Worm (Caenorhabditis elegans) whole organism, early embryonic: ENCODE results near the gene ZC317.7.
"Not testable (repeated sequence)": the region's sequence is repeated elsewhere in the genome, so short reads cannot be mapped to it uniquely, and the experiment has no call there.

Source experiments
- B0310.2 ChIP-seq: sonication (generic microtip); optimal IDR thresholded peaks from 2 replicates; lab custom pipeline; 2016; ENCODE audit warnings: mild to moderate bottlenecking, missing genetic modification characterization, missing compliant biosample characterization
- F13C5.2 ChIP-seq: sonication (generic microtip); optimal IDR thresholded peaks from 2 replicates; lab custom pipeline; 2017; ENCODE audit warnings: mild to moderate bottlenecking, missing genetic modification characterization, inconsistent platforms, missing compliant biosample characterization
- aly-1 ChIP-seq: sonication (generic microtip); optimal IDR thresholded peaks from 2 replicates; lab custom pipeline; 2016; ENCODE audit warnings: missing genetic modification characterization, missing compliant biosample characterization
- ama-1 ChIP-seq: fragments of 150-350 bp; optimal IDR thresholded peaks from 2 replicates; lab custom pipeline; 2014
- ceh-13 ChIP-seq: fragments of 200-800 bp; sonication (Bioruptor generic); optimal IDR thresholded peaks from 2 replicates; lab custom pipeline; 2018; ENCODE audit warnings: mild to moderate bottlenecking, missing genetic modification characterization, missing compliant biosample characterization
- ceh-36 ChIP-seq: sonication (generic microtip); optimal IDR thresholded peaks from 2 replicates; lab custom pipeline; 2016; ENCODE audit warnings: missing genetic modification characterization, inconsistent platforms, missing compliant biosample characterization
- ets-7 ChIP-seq: sonication (generic microtip); optimal IDR thresholded peaks from 2 replicates; lab custom pipeline; 2016; ENCODE audit warnings: missing genotype, missing genetic modification characterization, missing compliant biosample characterization
- flt-1 ChIP-seq: fragments of 200-800 bp; sonication (Bioruptor generic); IDR thresholded peaks from 2 replicates; pipeline ENCODE4 v1.3.6; 2022; ENCODE audit warnings: missing genetic modification characterization, missing compliant biosample characterization
- hmbx-1 ChIP-seq: sonication (generic microtip); optimal IDR thresholded peaks from 2 replicates; lab custom pipeline; 2016; ENCODE audit warnings: mild to moderate bottlenecking, missing genetic modification characterization, missing compliant biosample characterization
- hmg-4 ChIP-seq: fragments of 200-800 bp; sonication (Bioruptor generic); optimal IDR thresholded peaks from 2 replicates; lab custom pipeline; 2018; ENCODE audit warnings: mild to moderate bottlenecking, missing genetic modification characterization, missing compliant biosample characterization
- hnd-1 ChIP-seq: sonication (generic microtip); optimal IDR thresholded peaks from 2 replicates; lab custom pipeline; 2016; ENCODE audit warnings: missing genetic modification characterization, missing compliant biosample characterization
- pes-1 ChIP-seq: fragments of 200-800 bp; sonication (Bioruptor generic); IDR thresholded peaks from 2 replicates; pipeline ENCODE4 v1.3.6; 2022; ENCODE audit warnings: missing genetic modification reagents, missing genetic modification characterization, missing compliant biosample characterization
- scrt-1 ChIP-seq: fragments of 200-800 bp; sonication (Bioruptor generic); IDR thresholded peaks from 2 replicates; pipeline ENCODE4 v1.3.6; 2022; ENCODE audit warnings: missing genetic modification characterization, missing compliant biosample characterization
- sea-1 ChIP-seq: fragments of 200-800 bp; sonication (Bioruptor generic); conservative IDR thresholded peaks from 2 replicates; pipeline ENCODE4 v1.3.6; 2022; ENCODE audit warnings: missing genetic modification characterization, missing compliant biosample characterization
- tbx-11 ChIP-seq: fragments of 200-800 bp; sonication (Bioruptor generic); IDR thresholded peaks from 2 replicates; pipeline ENCODE4 v1.3.6; 2022; ENCODE audit warnings: missing genetic modification characterization, missing compliant biosample characterization
- tbx-37 ChIP-seq: fragments of 200-800 bp; sonication (Bioruptor generic); conservative IDR thresholded peaks from 2 replicates; pipeline ENCODE4 v1.3.6; 2022; ENCODE audit warnings: missing genetic modification reagents, missing genetic modification characterization, missing compliant biosample characterization
- tra-4 ChIP-seq: sonication (generic microtip); optimal IDR thresholded peaks from 2 replicates; lab custom pipeline; 2017; ENCODE audit warnings: missing genetic modification characterization, missing compliant biosample characterization

Gene ZC317.7

DNA sequence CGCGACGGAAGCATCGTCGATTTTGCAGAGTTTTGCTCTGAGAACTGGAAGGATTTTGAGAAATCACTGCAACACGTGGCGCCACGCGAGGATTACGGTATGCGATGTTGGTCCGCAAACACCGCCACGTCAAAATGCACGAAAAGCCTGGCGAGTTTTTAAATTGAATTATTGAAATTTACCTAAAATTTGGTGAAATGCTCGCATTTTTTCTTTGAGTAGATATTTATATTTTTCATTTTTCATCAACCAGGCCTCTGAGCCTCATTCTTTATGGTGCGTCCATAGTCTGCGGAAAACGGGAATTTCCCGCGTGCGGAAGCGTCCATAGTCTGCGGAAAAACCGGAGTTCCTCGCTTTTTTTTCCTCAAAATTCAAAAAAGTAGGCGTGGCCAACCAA is at the start of gene ZC317.7:
Gene ZC317.7 (minus strand): TSS at position 101 of the 400 bp plus-strand sequence.
- TF ChIP-seq ets-7 (tag; lab: Kevin White, UChicago); hmbx-1 (tag; lab: Kevin White, UChicago); hmg-4 (GFP tag; lab: Kevin White, UChicago): not testable (repeated sequence)

DNA sequence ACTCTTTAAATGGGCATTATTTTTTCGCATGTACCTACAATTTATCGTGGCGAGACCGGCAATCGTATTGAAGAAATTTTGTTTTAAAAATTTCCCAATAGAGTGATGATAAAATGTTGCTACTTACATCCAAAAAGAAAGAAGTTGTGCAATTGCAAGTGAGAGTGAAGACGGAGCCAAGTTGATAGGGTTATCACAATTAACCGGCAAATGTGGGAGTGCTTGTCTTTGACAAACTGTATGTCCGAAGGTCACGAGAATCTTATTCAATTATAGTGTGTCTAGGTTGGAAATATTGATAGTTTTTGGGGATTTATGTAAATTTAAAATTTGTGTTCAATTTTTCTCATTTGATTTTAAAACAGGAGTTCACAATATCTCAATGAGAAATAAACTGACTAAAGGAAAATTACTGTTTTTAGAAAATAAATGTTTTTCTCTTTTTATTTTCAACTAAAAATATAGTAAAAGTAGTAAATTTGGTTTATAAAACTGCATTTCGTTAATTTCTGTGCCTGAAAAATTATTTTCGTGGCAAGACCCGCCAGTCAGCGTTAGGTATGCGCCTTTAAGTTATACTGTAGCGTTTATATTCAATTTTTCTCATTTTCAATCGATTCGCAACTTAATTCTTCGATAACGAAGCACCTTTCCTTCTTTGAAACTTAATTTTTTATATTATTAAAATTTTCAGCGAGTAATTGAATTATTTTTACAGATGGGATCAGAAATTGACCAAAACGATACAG is 43.0 kb upstream of the ZC317.7 start, which contains the start of the genes hpo-15 and mms-19:
Gene hpo-15 (minus strand): TSS at position 201 of the 749 bp plus-strand sequence.
Gene mms-19 (plus strand): TSS at position 719 of the 749 bp plus-strand sequence.
- TF ChIP-seq tbx-11 (GFP tag; lab: Robert Waterston, UW): no peak
- no peak for TF ChIP-seq scrt-1 (GFP tag; lab: Robert Waterston, UW)
- no peak for TF ChIP-seq aly-1 (tag; lab: Kevin White, UChicago)
- no peak for TF ChIP-seq pes-1
- TF ChIP-seq sea-1 (GFP tag; lab: Robert Waterston, UW): no peak
- no peak for TF ChIP-seq ets-7 (tag; lab: Kevin White, UChicago)
- no peak for TF ChIP-seq ceh-13 (GFP tag; lab: Kevin White, UChicago)
- TF ChIP-seq hmbx-1 (tag; lab: Kevin White, UChicago): no peak
- TF ChIP-seq ama-1 (lab: Kevin White, UChicago): no peak
- TF ChIP-seq hnd-1 (tag; lab: Kevin White, UChicago): no peak
- no peak for TF ChIP-seq B0310.2 (tag; lab: Kevin White, UChicago)
- no peak for TF ChIP-seq flt-1 (GFP tag; lab: Robert Waterston, UW)
- TF ChIP-seq tbx-37 (GFP tag; lab: Robert Waterston, UW): no peak
- TF ChIP-seq ceh-36 (tag; lab: Kevin White, UChicago): no peak
- TF ChIP-seq F13C5.2: no peak
- TF ChIP-seq hmg-4 (GFP tag; lab: Kevin White, UChicago): no peak
- TF ChIP-seq tra-4 (tag; lab: Kevin White, UChicago): no peak

DNA sequence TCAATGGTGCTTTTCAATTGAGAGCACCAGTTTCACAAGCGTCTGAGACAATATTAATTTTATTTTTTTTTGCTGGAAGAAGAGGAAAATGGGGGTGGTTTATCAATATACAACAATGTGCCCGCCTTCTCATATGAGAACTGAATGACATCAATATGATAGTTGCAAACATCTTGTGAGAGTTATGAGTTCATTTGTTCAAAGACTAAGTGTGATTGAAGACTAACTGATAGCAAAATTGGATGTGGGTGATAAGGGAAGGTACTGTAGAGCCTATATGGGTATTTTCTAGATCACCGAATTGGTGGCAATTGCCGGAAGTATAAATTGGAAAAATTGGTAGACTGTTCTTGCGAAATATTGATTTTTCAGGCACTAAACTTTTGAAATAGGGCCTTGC is 41.7 kb upstream of the ZC317.7 start:
- no peak for TF ChIP-seq ama-1 (lab: Kevin White, UChicago)
- TF ChIP-seq ceh-13 (GFP tag; lab: Kevin White, UChicago): no peak
- TF ChIP-seq tra-4 (tag; lab: Kevin White, UChicago): no peak
- no peak for TF ChIP-seq tbx-11 (GFP tag; lab: Robert Waterston, UW)
- no peak for TF ChIP-seq ceh-36 (tag; lab: Kevin White, UChicago)
- no peak for TF ChIP-seq aly-1 (tag; lab: Kevin White, UChicago)
- no peak for TF ChIP-seq hmg-4 (GFP tag; lab: Kevin White, UChicago)
- no peak for TF ChIP-seq hnd-1 (tag; lab: Kevin White, UChicago)
- TF ChIP-seq scrt-1 (GFP tag; lab: Robert Waterston, UW): no peak

DNA sequence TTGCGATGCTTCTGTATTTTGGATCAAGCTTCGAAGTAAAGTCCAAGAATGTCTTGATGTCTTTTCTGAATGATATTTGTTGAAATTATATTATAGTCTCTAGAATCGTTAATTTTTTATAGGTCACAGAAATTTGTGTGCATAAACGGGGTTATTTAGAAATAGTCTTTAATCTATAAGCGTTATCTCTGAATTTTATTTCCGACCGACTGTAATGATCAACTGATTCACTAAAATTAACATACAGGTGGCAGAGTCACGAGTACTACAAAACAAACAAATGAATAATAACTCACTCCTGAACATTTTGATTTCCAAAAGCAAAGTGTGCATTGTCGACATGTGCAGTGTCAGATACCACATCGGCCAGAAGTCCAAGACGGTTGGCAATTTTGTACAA is 40.9 kb upstream of the ZC317.7 start:
- TF ChIP-seq aly-1 (tag; lab: Kevin White, UChicago) (no peak), hmbx-1 (tag; lab: Kevin White, UChicago) (no peak), tra-4 (tag; lab: Kevin White, UChicago) (no peak), F13C5.2 (no peak), ama-1 (lab: Kevin White, UChicago) (no peak), ceh-13 (GFP tag; lab: Kevin White, UChicago) (no peak), ets-7 (tag; lab: Kevin White, UChicago) (no peak), flt-1 (GFP tag; lab: Robert Waterston, UW) (no peak), B0310.2 (tag; lab: Kevin White, UChicago) (no peak), sea-1 (GFP tag; lab: Robert Waterston, UW) (no peak), ceh-36 (tag; lab: Kevin White, UChicago) (no peak), hmg-4 (GFP tag; lab: Kevin White, UChicago) (no peak), tbx-37 (GFP tag; lab: Robert Waterston, UW) (no peak), tbx-11 (GFP tag; lab: Robert Waterston, UW) (no peak), hnd-1 (tag; lab: Kevin White, UChicago) (no peak), scrt-1 (GFP tag; lab: Robert Waterston, UW) (no peak), pes-1 (no peak)

DNA sequence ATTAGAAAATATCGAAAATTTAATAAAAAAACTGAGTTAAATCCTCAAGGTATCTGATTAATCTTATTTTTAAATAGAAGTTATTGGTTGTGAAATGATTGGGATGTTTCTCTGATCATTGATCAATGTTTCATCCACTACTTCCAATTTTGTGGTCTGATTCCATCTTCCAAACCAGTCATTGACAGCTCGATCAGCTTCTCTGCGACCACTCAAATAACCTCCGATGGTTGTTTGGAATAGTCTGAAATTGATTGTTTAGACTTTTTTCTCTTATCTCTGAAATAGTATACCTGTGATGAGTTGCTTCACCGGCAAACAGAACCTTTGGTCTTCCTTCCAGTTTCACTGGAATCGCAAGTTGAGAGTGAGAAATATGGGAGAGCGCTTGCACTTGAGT is 39.1 kb upstream of the ZC317.7 start:
- no peak for TF ChIP-seq ceh-36 (tag; lab: Kevin White, UChicago)
- no peak for TF ChIP-seq hnd-1 (tag; lab: Kevin White, UChicago)
- no peak for TF ChIP-seq B0310.2 (tag; lab: Kevin White, UChicago)
- TF ChIP-seq flt-1 (GFP tag; lab: Robert Waterston, UW): no peak
- no peak for TF ChIP-seq F13C5.2
- TF ChIP-seq ets-7 (tag; lab: Kevin White, UChicago): no peak
- TF ChIP-seq tbx-37 (GFP tag; lab: Robert Waterston, UW): no peak
- no peak for TF ChIP-seq ceh-13 (GFP tag; lab: Kevin White, UChicago)
- no peak for TF ChIP-seq ama-1 (lab: Kevin White, UChicago)
- TF ChIP-seq pes-1: no peak
- no peak for TF ChIP-seq aly-1 (tag; lab: Kevin White, UChicago)
- TF ChIP-seq tra-4 (tag; lab: Kevin White, UChicago): no peak
- no peak for TF ChIP-seq scrt-1 (GFP tag; lab: Robert Waterston, UW)
- no peak for TF ChIP-seq sea-1 (GFP tag; lab: Robert Waterston, UW)
- no peak for TF ChIP-seq tbx-11 (GFP tag; lab: Robert Waterston, UW)
- TF ChIP-seq hmg-4 (GFP tag; lab: Kevin White, UChicago): no peak
- TF ChIP-seq hmbx-1 (tag; lab: Kevin White, UChicago): no peak

DNA sequence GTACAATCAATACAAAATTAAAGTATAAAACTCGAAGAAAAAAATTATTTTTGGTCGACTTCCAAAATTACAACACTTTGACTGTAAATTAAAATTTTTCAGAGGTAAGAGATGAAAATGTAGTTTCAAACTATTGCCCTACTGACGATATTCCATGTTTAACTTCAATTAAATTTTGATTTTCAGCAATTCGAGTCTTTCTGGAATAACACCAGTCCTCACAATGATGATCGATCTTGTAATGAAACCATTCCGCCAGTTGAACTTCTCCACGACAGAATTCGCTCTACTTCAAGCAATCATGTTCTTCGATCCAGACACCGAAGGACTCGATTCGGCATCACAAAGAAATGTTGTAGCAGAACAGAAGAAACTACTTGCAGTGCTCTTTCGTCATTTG is 38.3 kb upstream of the ZC317.7 start:
- TF ChIP-seq hmg-4 (GFP tag; lab: Kevin White, UChicago) (no peak), hnd-1 (tag; lab: Kevin White, UChicago) (no peak), scrt-1 (GFP tag; lab: Robert Waterston, UW) (no peak), ama-1 (lab: Kevin White, UChicago) (no peak), tra-4 (tag; lab: Kevin White, UChicago) (no peak), flt-1 (GFP tag; lab: Robert Waterston, UW) (no peak), pes-1 (no peak), aly-1 (tag; lab: Kevin White, UChicago) (no peak), sea-1 (GFP tag; lab: Robert Waterston, UW) (no peak), tbx-11 (GFP tag; lab: Robert Waterston, UW) (no peak), F13C5.2 (no peak), ceh-36 (tag; lab: Kevin White, UChicago) (no peak), ets-7 (tag; lab: Kevin White, UChicago) (no peak), B0310.2 (tag; lab: Kevin White, UChicago) (no peak), tbx-37 (GFP tag; lab: Robert Waterston, UW) (no peak), hmbx-1 (tag; lab: Kevin White, UChicago) (no peak), ceh-13 (GFP tag; lab: Kevin White, UChicago) (no peak)
